Fruit fly (Drosophila melanogaster) whole organism, wandering third instar larva: ENCODE results near the gene CG13711.
A peak's percentile ranks its signal among the peaks of the same experiment; 100 is the strongest.

ENCODE experiments used
- CG32264 ChIP-seq: fragments of 200-800 bp; sonication (Bioruptor generic); optimal IDR thresholded peaks from 2 replicates; lab custom pipeline; 2016; ENCODE audit warnings: missing biosample characterization, missing genetic modification characterization
- CG9705 ChIP-seq: fragments of 200-800 bp; sonication (Bioruptor generic); optimal IDR thresholded peaks from 2 replicates; lab custom pipeline; 2018; ENCODE audit warnings: missing biosample characterization, mild to moderate bottlenecking, missing genetic modification characterization
- Dfd ChIP-seq: fragments of >200 bp; optimal IDR thresholded peaks from 2 replicates; lab custom pipeline; 2017; ENCODE audit warnings: missing biosample characterization, missing genetic modification characterization
- Dif ChIP-seq: fragments of 200-275, 200-300 bp; sonication (Bioruptor generic); optimal IDR thresholded peaks from 2 replicates; lab custom pipeline; 2018; ENCODE audit warnings: missing biosample characterization, missing genetic modification characterization; ENCODE audit not compliant: partially characterized antibody
- GATAd ChIP-seq: sonication (Bioruptor generic); optimal IDR thresholded peaks from 2 replicates; lab custom pipeline; 2016; ENCODE audit warnings: missing biosample characterization, missing genetic modification characterization
- HLH106 ChIP-seq: fragments of 200-800 bp; optimal IDR thresholded peaks from 3 replicates; lab custom pipeline; 2019; ENCODE audit warnings: missing biosample characterization, mild to moderate bottlenecking, missing genetic modification characterization, moderate library complexity
- Hnf4 ChIP-seq: fragments of 200-800 bp; sonication (Bioruptor generic); optimal IDR thresholded peaks from 2 replicates; lab custom pipeline; 2016; ENCODE audit warnings: missing biosample characterization, mild to moderate bottlenecking, missing genetic modification characterization
- Hr78 ChIP-seq: fragments of >200 bp; optimal IDR thresholded peaks from 2 replicates; lab custom pipeline; 2017; ENCODE audit warnings: missing biosample characterization, missing genetic modification characterization
- Hr83 ChIP-seq: fragments of 200-300 bp; sonication (Bioruptor generic); optimal IDR thresholded peaks from 2 replicates; lab custom pipeline; 2016; ENCODE audit warnings: missing biosample characterization, mild to moderate bottlenecking, missing genetic modification characterization, moderate library complexity; ENCODE audit not compliant: poor library complexity, severe bottlenecking
- Jra ChIP-seq: sonication (Bioruptor generic); optimal IDR thresholded peaks from 2 replicates; lab custom pipeline; 2016; ENCODE audit warnings: missing biosample characterization, missing genetic modification characterization
- Mio ChIP-seq: sonication (Bioruptor generic); optimal IDR thresholded peaks from 2 replicates; lab custom pipeline; 2016; ENCODE audit warnings: missing biosample characterization, missing genetic modification characterization
- Myc ChIP-seq: fragments of >200 bp; optimal IDR thresholded peaks from 2 replicates; lab custom pipeline; 2017
- N ChIP-seq: fragments of >200 bp; optimal IDR thresholded peaks from 2 replicates; lab custom pipeline; 2018; ENCODE audit warnings: missing biosample characterization, missing external identifiers, missing genetic modification characterization
- OdsH ChIP-seq: fragments of 200-800 bp; sonication (Bioruptor generic); optimal IDR thresholded peaks from 2 replicates; lab custom pipeline; 2016; ENCODE audit warnings: missing biosample characterization, mild to moderate bottlenecking, missing genetic modification characterization
- Rel ChIP-seq, 2 experiments: fragments of 200-800 bp; sonication (Bioruptor generic) in 1 of 2; optimal IDR thresholded peaks; 2 replicates in 1 of 2; 3 replicates in 1 of 2; lab custom pipeline; 2016 to 2019; ENCODE audit warnings: mild to moderate bottlenecking in 2 of 2, missing biosample characterization in 2 of 2, missing genetic modification characterization in 2 of 2, moderate library complexity in 1 of 2
- Sp1 ChIP-seq: fragments of 200-800 bp; sonication (Bioruptor generic); optimal IDR thresholded peaks from 3 replicates; lab custom pipeline; 2019; ENCODE audit warnings: missing biosample characterization, mild to moderate bottlenecking, missing genetic modification characterization, moderate library complexity
- Vsx2 ChIP-seq: fragments of 200-300, 225-300 bp; sonication (Bioruptor generic); optimal IDR thresholded peaks from 2 replicates; lab custom pipeline; 2018; ENCODE audit warnings: missing biosample characterization, missing genetic modification characterization; ENCODE audit not compliant: partially characterized antibody
- br ChIP-seq: fragments of 200-800 bp; sonication (Bioruptor generic); optimal IDR thresholded peaks from 2 replicates; lab custom pipeline; 2016; ENCODE audit warnings: missing biosample characterization, missing genetic modification characterization
- brk ChIP-seq: fragments of 200-800 bp; sonication (Bioruptor generic); optimal IDR thresholded peaks from 2 replicates; lab custom pipeline; 2016; ENCODE audit warnings: missing biosample characterization, mild to moderate bottlenecking, missing genetic modification characterization
- dl ChIP-seq, 2 experiments: fragments of 175-275, 200-275 bp in 1 of 2; fragments of 200-275 bp in 1 of 2; sonication (Bioruptor generic); optimal IDR thresholded peaks; lab custom pipeline; 2018; ENCODE audit warnings: mild to moderate bottlenecking in 2 of 2, missing biosample characterization in 2 of 2, missing genetic modification characterization in 2 of 2, moderate library complexity in 2 of 2; ENCODE audit not compliant: partially characterized antibody in 2 of 2, insufficient read depth in 1 of 2
- dmrt93B ChIP-seq: fragments of 200-800 bp; sonication (Bioruptor generic); optimal IDR thresholded peaks from 2 replicates; lab custom pipeline; 2018; ENCODE audit warnings: missing biosample characterization, mild to moderate bottlenecking, missing genetic modification characterization
- ey ChIP-seq: fragments of 200-800 bp; sonication (Bioruptor generic); optimal IDR thresholded peaks from 2 replicates; lab custom pipeline; 2016; ENCODE audit warnings: missing biosample characterization, missing genetic modification characterization
- foxo ChIP-seq, 2 experiments: fragments of 200-800 bp; sonication (Bioruptor generic); optimal IDR thresholded peaks; 2 replicates in 1 of 2; 3 replicates in 1 of 2; lab custom pipeline; 2016 to 2017; ENCODE audit warnings: missing biosample characterization in 2 of 2, missing genetic modification characterization in 2 of 2
- fru ChIP-seq: fragments of 200-800 bp; sonication (Bioruptor generic); optimal IDR thresholded peaks from 3 replicates; lab custom pipeline; 2016; ENCODE audit warnings: missing biosample characterization, mild to moderate bottlenecking, missing genetic modification characterization
- h ChIP-seq: fragments of 200-800 bp; sonication (Bioruptor generic); optimal IDR thresholded peaks from 3 replicates; lab custom pipeline; 2016; ENCODE audit warnings: missing biosample characterization, mild to moderate bottlenecking, missing genetic modification characterization
- jim ChIP-seq: fragments of 175-275, 200-325 bp; sonication (Bioruptor generic); optimal IDR thresholded peaks from 2 replicates; lab custom pipeline; 2016; ENCODE audit warnings: missing biosample characterization, mild to moderate bottlenecking, missing genetic modification characterization
- lola ChIP-seq: fragments of >200 bp; optimal IDR thresholded peaks from 2 replicates; lab custom pipeline; 2017; ENCODE audit warnings: missing biosample characterization, missing genetic modification characterization
- pan ChIP-seq: fragments of >200 bp; optimal IDR thresholded peaks from 2 replicates; lab custom pipeline; 2017
- psq ChIP-seq: fragments of 200-800 bp; sonication (Bioruptor generic); optimal IDR thresholded peaks from 3 replicates; lab custom pipeline; 2017; ENCODE audit warnings: missing biosample characterization, mild to moderate bottlenecking, missing genetic modification characterization, moderate library complexity
- rgr ChIP-seq: fragments of 200-800 bp; sonication (Bioruptor generic); optimal IDR thresholded peaks from 3 replicates; lab custom pipeline; 2016; ENCODE audit warnings: missing biosample characterization, mild to moderate bottlenecking, missing genetic modification characterization
- sage ChIP-seq: fragments of 200-800 bp; sonication (Bioruptor generic); optimal IDR thresholded peaks from 2 replicates; lab custom pipeline; 2016; ENCODE audit warnings: missing biosample characterization, mild to moderate bottlenecking, missing genetic modification characterization
- sv ChIP-seq: fragments of 200-800 bp; sonication (Bioruptor generic); optimal IDR thresholded peaks from 3 replicates; lab custom pipeline; 2016; ENCODE audit warnings: missing biosample characterization, missing genetic modification characterization
- tai ChIP-seq: sonication (Bioruptor generic); optimal IDR thresholded peaks from 2 replicates; lab custom pipeline; 2016; ENCODE audit warnings: missing biosample characterization, missing genetic modification characterization
- usp ChIP-seq: fragments of >200 bp; optimal IDR thresholded peaks from 2 replicates; lab custom pipeline; 2017; ENCODE audit warnings: missing biosample characterization, missing genetic modification characterization
- woc ChIP-seq: sonication (Bioruptor generic); optimal IDR thresholded peaks from 2 replicates; lab custom pipeline; 2016; ENCODE audit warnings: missing biosample characterization, mild to moderate bottlenecking, missing genetic modification characterization

CG13711 gene

DNA sequence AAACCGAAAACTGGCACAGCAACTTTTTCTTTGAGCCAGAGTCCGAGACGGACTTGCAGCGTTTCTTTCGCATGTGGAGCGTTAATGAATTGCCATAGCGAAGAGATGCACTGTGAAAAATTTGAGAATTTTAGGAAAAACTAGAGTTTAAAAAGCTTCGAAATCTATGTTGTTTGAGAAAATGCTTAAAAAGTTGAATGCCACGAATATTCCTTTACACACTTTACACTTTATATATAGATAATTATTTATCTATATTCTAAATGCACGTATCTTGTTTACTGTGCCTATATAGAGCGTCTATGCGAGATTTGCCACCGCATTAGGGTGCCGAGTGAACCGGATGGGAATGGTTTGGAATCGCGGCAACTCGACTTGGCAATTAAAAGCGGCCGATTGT lies 35.8 kb upstream of the CG13711 start:
- TF ChIP-seq pan (lab: Kevin White, UChicago), result no peak
- TF ChIP-seq fru (GFP tag; lab: Kevin White, UChicago), result no peak
- TF ChIP-seq Dfd (GFP tag; lab: Kevin White, UChicago), result no peak
- TF ChIP-seq Jra (GFP tag; lab: Kevin White, UChicago), result no peak
- TF ChIP-seq CG9705 (GFP tag; lab: Kevin White, UChicago), result no peak
- no peak for TF ChIP-seq Rel (GFP tag; optimal IDR thresholded peaks at IDR 0.05; lab: Kevin White, UChicago)
- TF ChIP-seq Rel (tag; optimal IDR thresholded peaks at IDR 0.05; lab: Kevin White, UChicago), result no peak
- no peak for TF ChIP-seq GATAd (GFP tag; lab: Kevin White, UChicago)
- no peak for TF ChIP-seq jim
- no peak for TF ChIP-seq ey
- TF ChIP-seq br (GFP tag; lab: Kevin White, UChicago), result no peak
- TF ChIP-seq OdsH, result no peak
- TF ChIP-seq Hr83 (GFP tag; lab: Kevin White, UChicago), result no peak
- TF ChIP-seq woc, result no peak
- no peak for TF ChIP-seq sage (GFP tag; lab: Kevin White, UChicago)
- no peak for TF ChIP-seq brk (GFP tag; lab: Kevin White, UChicago)
- no peak for TF ChIP-seq h
- TF ChIP-seq CG32264 (GFP tag; lab: Kevin White, UChicago), result no peak
- TF ChIP-seq lola (GFP tag; lab: Kevin White, UChicago), result no peak
- no peak for TF ChIP-seq Dif
- no peak for TF ChIP-seq Vsx2 (GFP tag; lab: Kevin White, UChicago)
- TF ChIP-seq, all 38 proteins: peak for 0

DNA sequence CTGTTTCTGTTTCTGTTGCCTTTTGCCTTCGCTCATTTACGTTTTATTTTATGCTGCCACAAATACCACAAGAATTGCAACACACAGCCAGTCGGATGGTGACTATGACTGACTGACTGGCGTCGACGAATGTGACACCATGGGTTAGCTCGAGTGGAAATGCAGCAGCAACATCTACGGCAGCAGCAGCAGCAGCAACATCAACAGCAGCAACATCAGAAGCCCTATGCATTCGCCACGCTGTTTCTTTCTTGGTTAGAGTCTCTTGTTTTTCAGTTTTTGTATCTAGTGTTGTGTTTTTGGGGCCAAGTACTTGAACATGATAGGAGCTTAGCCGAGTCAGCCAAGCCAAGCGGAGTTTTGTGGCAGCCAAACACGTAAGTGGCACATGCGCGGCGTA lies 27.9 kb upstream of the CG13711 start:
- no peak for TF ChIP-seq Hr78
- TF ChIP-seq Sp1 (GFP tag; lab: Kevin White, UChicago), result no peak
- TF ChIP-seq Dfd (GFP tag; lab: Kevin White, UChicago), result peak; percentile 92
- TF ChIP-seq dl (GFP tag; optimal IDR thresholded peaks at IDR 0.05; lab: Kevin White, UChicago; ENCODE audit: insufficient read depth in 1 of 2, partially characterized antibody in 2 of 2), result no peak

DNA sequence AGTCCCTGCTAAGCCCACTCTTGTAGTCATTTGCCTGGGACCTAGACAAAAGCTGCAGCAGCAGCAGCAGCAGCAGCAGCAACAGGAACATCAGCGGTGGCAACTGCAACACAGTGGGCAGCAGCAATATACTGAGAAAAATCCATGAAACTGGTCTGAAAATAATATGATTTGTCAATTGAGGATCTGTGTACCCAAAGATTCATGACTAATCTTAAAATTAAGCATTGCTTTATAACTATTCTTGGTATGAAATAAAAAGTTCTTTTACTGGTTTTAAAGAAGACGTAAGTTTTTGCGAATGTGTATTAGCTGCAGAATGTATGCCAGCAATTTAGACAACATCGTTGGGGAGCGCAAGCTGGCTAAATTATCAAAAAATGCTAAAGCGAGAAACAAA lies 26.0 kb upstream of the CG13711 start:
- TF ChIP-seq Dif (no peak), tai (GFP tag; lab: Kevin White, UChicago) (no peak), usp (GFP tag; lab: Kevin White, UChicago) (no peak), OdsH (no peak), rgr (no peak), brk (GFP tag; lab: Kevin White, UChicago) (no peak), ey (no peak), GATAd (GFP tag; lab: Kevin White, UChicago) (no peak), dl (GFP tag; optimal IDR thresholded peaks at IDR 0.05; lab: Kevin White, UChicago; ENCODE audit: insufficient read depth in 1 of 2, partially characterized antibody in 2 of 2) (no peak), Vsx2 (GFP tag; lab: Kevin White, UChicago) (no peak), CG32264 (GFP tag; lab: Kevin White, UChicago) (no peak), woc (no peak)

DNA sequence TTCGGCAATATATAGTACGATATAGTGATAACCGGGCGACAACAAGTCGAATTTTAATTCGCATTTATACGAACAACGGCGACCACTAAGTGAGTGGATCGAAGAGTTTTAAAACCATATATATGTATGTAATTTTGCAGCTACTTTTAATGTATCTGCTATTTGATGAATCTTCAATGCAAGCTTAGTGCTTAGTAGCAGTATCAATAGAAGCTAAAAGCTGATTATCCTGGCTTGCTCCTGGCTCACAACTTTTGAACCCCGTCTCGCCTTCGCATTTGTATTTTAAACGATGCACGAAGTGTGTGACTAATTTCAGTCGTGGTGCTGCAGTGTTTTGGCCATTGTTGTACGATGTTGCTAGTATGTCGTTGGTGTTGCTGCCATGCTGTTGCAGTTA lies 21.0 kb upstream of the CG13711 start:
- no peak for TF ChIP-seq foxo (GFP tag; optimal IDR thresholded peaks at IDR 0.05; lab: Kevin White, UChicago)
- no peak for TF ChIP-seq Hr83 (GFP tag; lab: Kevin White, UChicago)
- no peak for TF ChIP-seq jim
- no peak for TF ChIP-seq usp (GFP tag; lab: Kevin White, UChicago)
- TF ChIP-seq Hnf4 (GFP tag; lab: Kevin White, UChicago), result no peak
- TF ChIP-seq dmrt93B, result no peak
- TF ChIP-seq Sp1 (GFP tag; lab: Kevin White, UChicago), result no peak
- no peak for TF ChIP-seq rgr
- no peak for TF ChIP-seq Dif
- no peak for TF ChIP-seq lola (GFP tag; lab: Kevin White, UChicago)
- TF ChIP-seq OdsH, result no peak

DNA sequence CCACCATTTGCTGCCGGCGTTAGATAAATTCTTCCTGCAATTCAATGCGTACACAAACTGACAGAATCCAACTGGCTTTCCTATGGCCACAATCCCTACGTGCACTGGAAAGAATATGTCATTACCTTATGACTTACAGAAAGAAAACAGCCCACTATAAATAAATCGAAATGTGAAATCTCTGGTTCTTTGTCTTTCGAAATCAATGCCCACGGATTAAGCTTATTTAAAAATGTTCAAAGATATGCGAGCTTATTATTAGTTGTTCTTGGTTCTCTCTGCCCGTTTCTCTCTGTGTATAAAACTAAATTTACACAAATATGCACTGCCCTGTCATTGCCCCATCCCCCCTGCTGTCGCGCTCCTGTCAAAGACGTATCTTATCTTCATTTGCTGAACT lies 12.5 kb upstream of the CG13711 start:
- TF ChIP-seq Hr78 (no peak), fru (GFP tag; lab: Kevin White, UChicago) (no peak), Vsx2 (GFP tag; lab: Kevin White, UChicago) (no peak), ey (no peak), Sp1 (GFP tag; lab: Kevin White, UChicago) (no peak), Myc (lab: Kevin White, UChicago) (no peak), GATAd (GFP tag; lab: Kevin White, UChicago) (no peak), HLH106 (tag; lab: Kevin White, UChicago) (no peak), pan (lab: Kevin White, UChicago) (no peak), Dif (no peak), lola (GFP tag; lab: Kevin White, UChicago) (no peak), Mio (GFP tag; lab: Kevin White, UChicago) (no peak), Hnf4 (GFP tag; lab: Kevin White, UChicago) (no peak), sv (GFP tag; lab: Kevin White, UChicago) (no peak), tai (GFP tag; lab: Kevin White, UChicago) (no peak), psq (GFP tag; lab: Kevin White, UChicago) (no peak), N (GFP tag; lab: Kevin White, UChicago) (no peak)
